Worm (Caenorhabditis elegans): ENCODE measurements around the gene K10B3.1.

ce11 chrX:3099832-3100231, 35.5 kb upstream of the K10B3.1 start, which contains the start of gene sec-3:
- no peak for TF ChIP-seq dao-5 (tag; optimal IDR thresholded peaks at IDR 0.05)
- peak; percentile 80 for TF ChIP-seq him-1 (tag; optimal IDR thresholded peaks at IDR 0.05)
